Worm (Caenorhabditis elegans): ENCODE results near the gene srd-51.

The srd-51 gene

DNA sequence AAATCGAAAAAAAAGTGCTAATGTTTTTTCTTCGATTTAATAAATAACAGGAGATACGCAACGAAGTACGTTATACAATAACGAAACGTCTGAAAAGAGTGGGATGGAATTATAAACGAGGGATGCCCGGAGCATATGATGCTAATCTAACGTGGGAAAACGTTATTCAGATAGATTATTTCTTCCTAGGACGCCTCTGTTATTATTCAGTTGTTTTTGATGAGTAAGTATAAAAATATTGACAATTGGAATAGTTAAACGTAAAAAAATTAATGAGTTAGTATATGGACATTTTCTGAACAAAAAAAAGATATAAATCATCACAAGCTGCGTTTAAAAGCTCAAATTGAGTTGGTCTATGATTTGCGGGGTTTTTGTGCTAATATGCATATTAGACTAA, at the start of gene srd-51:
Gene srd-51 (minus strand): TSS at position 101 of the 400 bp plus-strand sequence.
- no peak for TF ChIP-seq ctbp-1 (GFP tag; IDR thresholded peaks at IDR 0.05)
- TF ChIP-seq ztf-7 (tag; optimal IDR thresholded peaks at IDR 0.05), result no peak
- TF ChIP-seq F26F4.8 (GFP tag; conservative IDR thresholded peaks at IDR 0.05), result no peak

DNA sequence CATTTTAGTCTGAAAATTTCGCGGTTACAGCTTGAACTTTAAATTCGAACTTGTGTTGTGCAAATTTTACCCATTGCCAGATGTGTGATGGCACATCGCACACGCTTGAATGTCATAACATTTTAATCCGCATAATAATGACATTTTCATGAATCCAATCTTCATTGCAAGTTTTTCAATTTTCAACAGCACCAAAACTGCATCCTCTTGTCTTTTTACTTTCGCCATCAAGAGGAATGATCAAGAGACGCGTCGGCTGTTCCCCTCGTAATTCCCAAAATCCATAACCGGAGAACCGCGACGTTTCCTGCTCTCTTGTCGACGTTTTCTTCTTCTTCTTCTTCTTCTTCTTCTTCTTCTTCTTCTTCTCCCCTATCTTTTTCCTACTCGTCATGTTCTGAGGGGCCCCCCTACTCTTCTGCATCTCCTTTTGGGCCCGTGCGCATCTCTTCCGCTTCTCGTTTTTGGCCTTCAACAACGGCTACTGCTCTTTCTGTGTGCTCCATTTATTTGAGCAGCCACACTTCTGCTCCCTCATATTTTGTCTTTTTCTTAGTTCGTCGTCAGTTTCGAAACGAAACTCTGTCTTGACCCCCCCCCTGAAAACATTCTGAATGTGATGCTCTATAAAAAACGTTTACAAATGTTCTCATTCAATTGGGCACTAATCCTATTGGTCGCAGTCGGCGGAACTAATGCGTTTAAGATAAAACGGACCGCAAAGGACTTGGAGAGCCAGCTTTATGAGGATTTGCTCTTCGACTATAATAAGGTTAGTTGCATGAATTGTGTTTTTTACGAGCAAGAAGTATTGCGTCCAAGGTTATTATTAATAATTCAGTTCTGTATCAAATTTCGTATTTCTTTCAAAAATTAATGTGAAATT, 48.0 kb upstream of the srd-51 start, which contains the start of gene acr-12:
Gene acr-12 (plus strand): TSS at position 430 of the 886 bp plus-strand sequence.
- TF ChIP-seq unc-62 (GFP tag; optimal IDR thresholded peaks at IDR 0.05 in 1 of 2) (peak in 1 of 2 experiments; percentile 93), unc-62 (tag; optimal IDR thresholded peaks at IDR 0.05) (no peak), egl-43 (GFP tag; IDR thresholded peaks at IDR 0.05) (0 out of 2 replicates have a peak, but pooled peaks have one; percentile 38), set-16 (GFP tag; IDR thresholded peaks at IDR 0.05) (peak; percentile 57), pha-4 (GFP tag; IDR thresholded peaks at IDR 0.05) (no peak), pha-4 (tag; optimal IDR thresholded peaks at IDR 0.05) (no peak), nhr-237 (tag; optimal IDR thresholded peaks at IDR 0.05) (no peak), aha-1 (tag) (peak; percentile 76), ces-1 (GFP tag; optimal IDR thresholded peaks at IDR 0.05) (peak; percentile 74), duxl-1 (tag; optimal IDR thresholded peaks at IDR 0.05; ENCODE audit: poor library complexity) (no peak), fkh-10 (GFP tag; optimal IDR thresholded peaks at IDR 0.05) (peak; percentile 19), nhr-41 (GFP tag; IDR thresholded peaks at IDR 0.05) (no peak)

DNA sequence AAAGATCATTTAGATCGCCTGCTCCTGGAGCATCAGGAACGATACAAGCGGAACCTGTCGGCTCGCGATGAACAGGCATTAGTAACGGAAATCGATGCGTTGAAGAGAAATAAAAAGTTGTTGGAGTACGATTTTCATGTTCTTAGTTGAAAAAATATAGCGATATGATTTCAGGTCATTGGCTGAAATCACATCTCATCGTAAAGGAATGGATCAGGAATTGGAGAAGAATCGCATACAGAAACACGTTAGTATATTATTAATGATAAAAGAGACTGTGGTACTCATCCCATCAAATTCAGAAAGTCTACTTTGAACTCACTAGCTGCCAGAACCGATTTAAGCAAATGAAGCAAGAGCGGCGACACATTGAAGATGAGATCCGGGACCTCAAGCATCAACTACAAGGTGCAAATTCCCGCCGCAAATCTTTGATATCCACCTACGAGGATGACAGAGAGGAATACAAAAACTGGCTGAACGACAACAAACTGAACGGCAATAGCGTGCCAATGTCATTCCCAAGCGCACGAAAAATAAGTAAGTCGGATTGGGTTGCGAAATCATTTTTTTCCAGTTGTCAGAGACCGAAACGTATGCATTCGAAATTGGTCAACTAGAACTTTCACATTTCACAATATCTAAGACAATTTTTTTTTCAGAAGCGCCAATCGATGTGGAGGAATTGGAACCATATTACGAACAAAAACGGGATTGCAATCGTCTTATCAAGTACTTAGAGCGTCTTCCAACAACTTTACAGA, 45.5 kb upstream of the srd-51 start:
- TF ChIP-seq unc-62 (GFP tag; optimal IDR thresholded peaks at IDR 0.05 in 1 of 2) (peak in 1 of 2 experiments; percentile 92), unc-62 (tag; optimal IDR thresholded peaks at IDR 0.05) (no peak), ceh-44 (GFP tag; IDR thresholded peaks at IDR 0.05) (no peak)

DNA sequence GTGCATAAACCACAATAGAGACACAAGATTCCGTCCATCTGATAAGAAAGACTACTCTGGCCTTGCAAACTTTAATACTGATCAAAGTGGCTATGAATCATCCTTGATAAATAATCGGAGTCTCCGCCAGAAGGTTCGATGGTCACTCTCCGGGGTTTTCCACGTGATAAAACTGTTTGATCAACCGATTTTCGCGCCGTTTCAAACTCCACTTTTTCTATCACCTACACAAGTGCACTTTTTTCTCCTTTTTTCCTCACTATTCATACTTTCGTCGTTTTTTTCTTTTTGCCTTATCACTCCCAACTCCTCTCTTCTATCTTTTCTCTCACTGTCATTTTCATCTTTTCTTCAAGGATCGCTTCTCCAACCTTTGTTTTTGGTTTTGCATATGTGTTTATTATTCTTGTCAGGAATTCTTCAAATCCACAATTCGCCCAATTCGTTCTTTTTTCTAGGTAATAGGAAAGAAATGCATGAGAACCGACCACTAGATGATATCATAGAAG, 44.0 kb upstream of the srd-51 start, which contains the start of gene F18H3.4:
Gene F18H3.4 (plus strand): TSS at position 459 of the 509 bp plus-strand sequence.
- TF ChIP-seq fos-1 (tag; optimal IDR thresholded peaks at IDR 0.05), result no peak
- no peak for TF ChIP-seq zfp-2 (tag; optimal IDR thresholded peaks at IDR 0.05)
- peak; percentile 48 for TF ChIP-seq jun-1 (tag; optimal IDR thresholded peaks at IDR 0.05)
- TF ChIP-seq dmd-8 (GFP tag; IDR thresholded peaks at IDR 0.05), result no peak
- no peak for TF ChIP-seq attf-4 (tag; optimal IDR thresholded peaks at IDR 0.05)
- TF ChIP-seq php-3 (GFP tag; IDR thresholded peaks at IDR 0.05), result peak; percentile 95
- TF ChIP-seq T20F7.1 (GFP tag; optimal IDR thresholded peaks at IDR 0.05), result peak; percentile 40
- peak; percentile 31 for TF ChIP-seq zip-2 (tag; optimal IDR thresholded peaks at IDR 0.05)
- no peak for TF ChIP-seq aly-2 (tag; optimal IDR thresholded peaks at IDR 0.05)
- TF ChIP-seq lin-29 (GFP tag; IDR thresholded peaks at IDR 0.05), result no peak
- TF ChIP-seq unc-62 (GFP tag; optimal IDR thresholded peaks at IDR 0.05 in 1 of 2), result peak in 1 of 2 experiments; percentile 72
- TF ChIP-seq unc-62 (tag; optimal IDR thresholded peaks at IDR 0.05), result no peak
- TF ChIP-seq nhr-11 (tag; optimal IDR thresholded peaks at IDR 0.05), result no peak
- TF ChIP-seq madf-9 (GFP tag; conservative IDR thresholded peaks at IDR 0.05), result no peak
- peak; percentile 66 for TF ChIP-seq mep-1 (tag; optimal IDR thresholded peaks at IDR 0.05)
- no peak for TF ChIP-seq spr-1 (tag; optimal IDR thresholded peaks at IDR 0.05)
- TF ChIP-seq vab-7 (GFP tag; IDR thresholded peaks at IDR 0.05), result no peak
- TF ChIP-seq ces-1 (GFP tag; optimal IDR thresholded peaks at IDR 0.05), result no peak
- TF ChIP-seq hif-1 (tag; optimal IDR thresholded peaks at IDR 0.05), result peak in 1 of 2 experiments; percentile 31
- TF ChIP-seq mdt-29 (GFP tag; IDR thresholded peaks at IDR 0.05), result no peak
- no peak for TF ChIP-seq zip-11 (GFP tag; IDR thresholded peaks at IDR 0.05)
- no peak for TF ChIP-seq F26F4.8 (GFP tag; conservative IDR thresholded peaks at IDR 0.05)
- TF ChIP-seq cey-2 (tag; optimal IDR thresholded peaks at IDR 0.05; ENCODE audit: borderline replicate concordance, insufficient read depth), result no peak
- TF ChIP-seq zfp-3 (GFP tag; conservative IDR thresholded peaks at IDR 0.05), result no peak
- no peak for TF ChIP-seq sdz-12 (GFP tag; optimal IDR thresholded peaks at IDR 0.05)
- TF ChIP-seq tra-1 (GFP tag; IDR thresholded peaks at IDR 0.05), result peak; percentile 62
- TF ChIP-seq hlh-11 (tag; optimal IDR thresholded peaks at IDR 0.05), result peak; percentile 96
- TF ChIP-seq ZK546.5 (tag; optimal IDR thresholded peaks at IDR 0.05), result no peak
- TF ChIP-seq zag-1 (tag; optimal IDR thresholded peaks at IDR 0.05), result no peak
- peak; percentile 25; the same call in 1 of the 2 replicates for TF ChIP-seq nhr-42 (GFP tag; IDR thresholded peaks at IDR 0.05)

All from whole organism, L4 larva.